Worm (Caenorhabditis elegans) whole organism, early embryonic: ENCODE results near the gene K08D8.9.

Experiments used
- B0310.2 ChIP-seq: sonication (generic microtip); optimal IDR thresholded peaks from 2 replicates; lab custom pipeline; 2016; ENCODE audit warnings: mild to moderate bottlenecking, missing genetic modification characterization, missing compliant biosample characterization
- F13C5.2 ChIP-seq: sonication (generic microtip); optimal IDR thresholded peaks from 2 replicates; lab custom pipeline; 2017; ENCODE audit warnings: mild to moderate bottlenecking, missing genetic modification characterization, inconsistent platforms, missing compliant biosample characterization
- aly-1 ChIP-seq: sonication (generic microtip); optimal IDR thresholded peaks from 2 replicates; lab custom pipeline; 2016; ENCODE audit warnings: missing genetic modification characterization, missing compliant biosample characterization
- ama-1 ChIP-seq: fragments of 150-350 bp; optimal IDR thresholded peaks from 2 replicates; lab custom pipeline; 2014
- ceh-13 ChIP-seq: fragments of 200-800 bp; sonication (Bioruptor generic); optimal IDR thresholded peaks from 2 replicates; lab custom pipeline; 2018; ENCODE audit warnings: mild to moderate bottlenecking, missing genetic modification characterization, missing compliant biosample characterization
- ceh-36 ChIP-seq: sonication (generic microtip); optimal IDR thresholded peaks from 2 replicates; lab custom pipeline; 2016; ENCODE audit warnings: missing genetic modification characterization, inconsistent platforms, missing compliant biosample characterization
- ets-7 ChIP-seq: sonication (generic microtip); optimal IDR thresholded peaks from 2 replicates; lab custom pipeline; 2016; ENCODE audit warnings: missing genotype, missing genetic modification characterization, missing compliant biosample characterization
- flt-1 ChIP-seq: fragments of 200-800 bp; sonication (Bioruptor generic); IDR thresholded peaks from 2 replicates; pipeline ENCODE4 v1.3.6; 2022; ENCODE audit warnings: missing genetic modification characterization, missing compliant biosample characterization
- hmbx-1 ChIP-seq: sonication (generic microtip); optimal IDR thresholded peaks from 2 replicates; lab custom pipeline; 2016; ENCODE audit warnings: mild to moderate bottlenecking, missing genetic modification characterization, missing compliant biosample characterization
- hmg-4 ChIP-seq: fragments of 200-800 bp; sonication (Bioruptor generic); optimal IDR thresholded peaks from 2 replicates; lab custom pipeline; 2018; ENCODE audit warnings: mild to moderate bottlenecking, missing genetic modification characterization, missing compliant biosample characterization
- hnd-1 ChIP-seq: sonication (generic microtip); optimal IDR thresholded peaks from 2 replicates; lab custom pipeline; 2016; ENCODE audit warnings: missing genetic modification characterization, missing compliant biosample characterization
- pes-1 ChIP-seq: fragments of 200-800 bp; sonication (Bioruptor generic); IDR thresholded peaks from 2 replicates; pipeline ENCODE4 v1.3.6; 2022; ENCODE audit warnings: missing genetic modification reagents, missing genetic modification characterization, missing compliant biosample characterization
- scrt-1 ChIP-seq: fragments of 200-800 bp; sonication (Bioruptor generic); IDR thresholded peaks from 2 replicates; pipeline ENCODE4 v1.3.6; 2022; ENCODE audit warnings: missing genetic modification characterization, missing compliant biosample characterization
- sea-1 ChIP-seq: fragments of 200-800 bp; sonication (Bioruptor generic); conservative IDR thresholded peaks from 2 replicates; pipeline ENCODE4 v1.3.6; 2022; ENCODE audit warnings: missing genetic modification characterization, missing compliant biosample characterization
- tbx-11 ChIP-seq: fragments of 200-800 bp; sonication (Bioruptor generic); IDR thresholded peaks from 2 replicates; pipeline ENCODE4 v1.3.6; 2022; ENCODE audit warnings: missing genetic modification characterization, missing compliant biosample characterization
- tbx-37 ChIP-seq: fragments of 200-800 bp; sonication (Bioruptor generic); conservative IDR thresholded peaks from 2 replicates; pipeline ENCODE4 v1.3.6; 2022; ENCODE audit warnings: missing genetic modification reagents, missing genetic modification characterization, missing compliant biosample characterization
- tra-4 ChIP-seq: sonication (generic microtip); optimal IDR thresholded peaks from 2 replicates; lab custom pipeline; 2017; ENCODE audit warnings: missing genetic modification characterization, missing compliant biosample characterization

The K08D8.9 gene

DNA sequence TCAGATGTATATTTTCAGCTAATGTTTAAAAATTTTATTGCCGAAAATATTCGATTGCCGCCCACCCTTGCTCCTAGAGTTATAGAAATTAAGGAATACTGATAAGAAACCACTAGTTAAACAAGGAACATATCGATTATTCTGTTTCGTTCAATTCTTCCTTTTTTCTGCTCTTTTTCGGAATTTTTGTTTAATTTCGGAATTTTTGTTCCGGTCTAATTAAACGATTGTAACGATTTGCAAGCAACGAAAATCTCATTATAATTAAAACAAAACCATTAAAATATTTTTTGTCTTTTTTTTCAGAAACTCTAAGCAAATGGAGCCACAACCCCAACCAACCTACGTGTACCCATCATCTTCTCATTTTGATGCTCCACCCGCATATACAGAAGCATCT is 7.3 kb upstream of the K08D8.9 start, which contains the start of gene K08D8.1:
K08D8.1 (plus strand) TSS at position 301 of the 400 bp plus-strand sequence.
- no peak for TF ChIP-seq aly-1 (tag; lab: Kevin White, UChicago)
- no peak for TF ChIP-seq hnd-1 (tag; lab: Kevin White, UChicago)
- no peak for TF ChIP-seq ama-1
- no peak for TF ChIP-seq ceh-36
- TF ChIP-seq hmbx-1 (tag; lab: Kevin White, UChicago), result no peak
- TF ChIP-seq ceh-13 (GFP tag; lab: Kevin White, UChicago), result no peak
- TF ChIP-seq sea-1 (GFP tag; lab: Robert Waterston, UW), result no peak
- no peak for TF ChIP-seq tra-4 (tag; lab: Kevin White, UChicago)
- TF ChIP-seq tbx-37 (GFP tag; lab: Robert Waterston, UW), result no peak
- no peak for TF ChIP-seq scrt-1 (GFP tag; lab: Robert Waterston, UW)
- no peak for TF ChIP-seq flt-1 (GFP tag; lab: Robert Waterston, UW)
- TF ChIP-seq B0310.2 (tag; lab: Kevin White, UChicago), result no peak
- TF ChIP-seq pes-1, result no peak
- TF ChIP-seq tbx-11 (GFP tag; lab: Robert Waterston, UW), result no peak
- TF ChIP-seq hmg-4 (GFP tag; lab: Kevin White, UChicago), result no peak
- TF ChIP-seq ets-7, result no peak
- TF ChIP-seq F13C5.2 (tag; lab: Kevin White, UChicago), result no peak

DNA sequence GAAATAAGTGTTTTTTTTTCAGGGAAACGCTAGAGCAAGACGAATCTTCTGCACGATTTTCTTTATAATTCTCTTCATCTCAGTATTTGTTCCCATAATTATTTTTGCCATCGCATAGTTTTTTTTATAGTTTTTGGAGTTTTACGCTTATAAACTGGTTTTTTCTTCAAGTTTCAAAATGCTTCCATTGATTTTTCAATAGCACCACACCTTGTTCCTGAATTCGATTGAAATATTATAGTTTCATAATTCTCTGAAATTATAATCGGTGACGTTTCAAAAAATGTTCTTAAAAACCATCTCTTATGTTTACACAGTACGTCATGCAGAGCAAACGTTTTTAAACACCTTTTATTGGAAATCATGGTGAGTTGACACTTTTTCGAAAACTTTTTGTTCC is 6.3 kb upstream of the K08D8.9 start, which contains the start of gene K08D8.12:
K08D8.12 (plus strand) TSS at position 301 of the 400 bp plus-strand sequence.
- TF ChIP-seq ceh-13 (GFP tag; lab: Kevin White, UChicago) (no peak), aly-1 (tag; lab: Kevin White, UChicago) (no peak), tra-4 (tag; lab: Kevin White, UChicago) (no peak), hnd-1 (tag; lab: Kevin White, UChicago) (no peak), sea-1 (GFP tag; lab: Robert Waterston, UW) (no peak), ets-7 (no peak), ama-1 (no peak), scrt-1 (GFP tag; lab: Robert Waterston, UW) (no peak), F13C5.2 (tag; lab: Kevin White, UChicago) (no peak)

DNA sequence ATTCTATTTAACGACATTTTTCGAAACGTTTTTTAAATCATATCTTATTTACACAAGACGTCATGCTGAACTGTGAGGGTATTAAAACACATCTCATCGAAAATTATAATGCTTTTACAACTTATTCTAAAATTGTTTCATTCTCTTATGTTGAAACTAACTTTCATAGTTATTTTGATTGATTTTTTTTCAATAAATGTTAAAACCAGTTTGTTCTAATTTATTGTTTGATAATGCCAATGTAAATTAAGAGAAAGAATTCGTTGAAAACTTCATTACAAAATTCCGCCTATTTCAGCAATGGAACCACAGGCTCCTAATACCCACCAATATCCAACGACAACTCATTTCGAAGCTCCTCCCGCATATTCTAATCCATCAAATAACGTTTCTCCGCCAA is 4.5 kb upstream of the K08D8.9 start, which contains the start of gene K08D8.11:
K08D8.11 (plus strand) TSS at position 301 of the 400 bp plus-strand sequence.
- TF ChIP-seq hnd-1 (tag; lab: Kevin White, UChicago), result no peak
- no peak for TF ChIP-seq ceh-13 (GFP tag; lab: Kevin White, UChicago)
- TF ChIP-seq tbx-11 (GFP tag; lab: Robert Waterston, UW), result no peak
- no peak for TF ChIP-seq aly-1 (tag; lab: Kevin White, UChicago)
- no peak for TF ChIP-seq hmg-4 (GFP tag; lab: Kevin White, UChicago)
- TF ChIP-seq ets-7, result no peak
- TF ChIP-seq B0310.2 (tag; lab: Kevin White, UChicago), result no peak
- TF ChIP-seq hmbx-1 (tag; lab: Kevin White, UChicago), result no peak
- no peak for TF ChIP-seq ama-1

DNA sequence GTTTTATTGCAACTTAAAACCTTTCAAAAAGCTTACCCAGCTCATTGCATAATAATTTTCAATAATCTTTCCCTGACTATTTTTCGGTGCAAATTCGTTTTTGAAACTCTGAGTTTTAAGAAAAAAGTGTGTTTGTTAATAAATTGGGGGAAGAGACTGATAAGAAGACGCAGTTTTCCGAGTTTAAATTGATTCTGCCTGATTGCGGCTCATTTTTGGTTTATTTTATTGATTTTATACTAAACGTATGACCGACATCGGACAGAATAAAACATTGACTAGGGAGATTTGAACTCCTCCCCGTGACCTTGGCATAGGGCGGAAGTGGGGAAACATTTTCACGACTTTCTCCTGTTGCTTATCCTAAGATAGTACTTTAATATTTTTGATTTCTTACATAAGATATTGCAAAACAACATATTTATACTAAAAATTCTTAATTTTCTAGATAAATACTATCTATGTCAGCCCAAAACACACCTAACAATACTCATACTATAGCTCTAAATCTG is 3.1 kb upstream of the K08D8.9 start, which contains the start of gene K08D8.7:
K08D8.7 (plus strand) TSS at position 462 of the 512 bp plus-strand sequence.
- TF ChIP-seq ets-7 (no peak), scrt-1 (GFP tag; lab: Robert Waterston, UW) (no peak), hmg-4 (GFP tag; lab: Kevin White, UChicago) (no peak), tbx-11 (GFP tag; lab: Robert Waterston, UW) (no peak)

DNA sequence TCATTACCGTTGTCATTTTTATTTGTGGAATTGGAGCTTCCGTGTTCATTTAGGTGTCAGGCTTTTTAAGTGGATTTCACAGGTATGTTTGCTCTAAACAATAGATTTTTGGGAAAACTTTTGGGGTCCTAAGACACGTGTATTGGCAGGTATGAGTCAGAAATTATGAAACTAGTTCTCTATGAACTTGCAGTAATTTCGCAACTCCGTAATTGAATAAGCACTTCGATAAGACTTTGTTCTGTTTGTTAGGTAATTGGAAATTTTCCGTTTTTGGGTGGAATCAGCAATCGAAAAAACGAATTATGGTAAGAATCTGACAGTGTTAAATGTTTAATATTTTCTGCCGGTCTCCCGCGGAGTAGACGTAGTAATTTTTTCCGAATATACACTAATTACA is 2.3 kb upstream of the K08D8.9 start:
- TF ChIP-seq B0310.2 (tag; lab: Kevin White, UChicago) (no peak), ceh-36 (no peak), aly-1 (tag; lab: Kevin White, UChicago) (no peak), hmg-4 (GFP tag; lab: Kevin White, UChicago) (no peak), flt-1 (GFP tag; lab: Robert Waterston, UW) (no peak), hnd-1 (tag; lab: Kevin White, UChicago) (no peak), ama-1 (no peak), pes-1 (no peak), ceh-13 (GFP tag; lab: Kevin White, UChicago) (no peak), hmbx-1 (tag; lab: Kevin White, UChicago) (no peak), sea-1 (GFP tag; lab: Robert Waterston, UW) (no peak), ets-7 (no peak), tbx-37 (GFP tag; lab: Robert Waterston, UW) (no peak)

DNA sequence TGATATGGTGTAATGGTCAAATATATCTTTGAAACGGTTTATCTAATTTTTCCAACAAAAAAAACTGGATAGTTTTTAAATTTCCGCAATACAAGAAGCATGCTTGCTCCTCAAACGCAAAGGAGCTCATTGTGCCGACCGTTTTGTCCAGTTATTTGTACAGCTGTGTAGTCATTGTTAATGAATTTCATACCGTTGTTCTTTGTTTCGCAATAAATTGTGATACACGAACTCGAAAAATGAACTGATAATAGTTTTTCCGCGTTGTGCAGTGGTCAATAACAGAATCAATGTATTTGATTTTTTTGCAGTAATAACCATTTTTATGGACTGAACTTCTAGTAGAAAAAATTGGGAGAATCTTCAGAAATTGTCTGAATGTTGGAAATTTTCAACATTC is 669 bp upstream of the K08D8.9 start:
- TF ChIP-seq ceh-36 (no peak), tbx-37 (GFP tag; lab: Robert Waterston, UW) (no peak), tbx-11 (GFP tag; lab: Robert Waterston, UW) (no peak), scrt-1 (GFP tag; lab: Robert Waterston, UW) (no peak), F13C5.2 (tag; lab: Kevin White, UChicago) (no peak), ceh-13 (GFP tag; lab: Kevin White, UChicago) (no peak), ama-1 (no peak), hnd-1 (tag; lab: Kevin White, UChicago) (no peak), hmbx-1 (tag; lab: Kevin White, UChicago) (no peak), flt-1 (GFP tag; lab: Robert Waterston, UW) (no peak), aly-1 (tag; lab: Kevin White, UChicago) (no peak), B0310.2 (tag; lab: Kevin White, UChicago) (no peak), ets-7 (no peak), hmg-4 (GFP tag; lab: Kevin White, UChicago) (no peak), sea-1 (GFP tag; lab: Robert Waterston, UW) (no peak), tra-4 (tag; lab: Kevin White, UChicago) (no peak), pes-1 (no peak)

DNA sequence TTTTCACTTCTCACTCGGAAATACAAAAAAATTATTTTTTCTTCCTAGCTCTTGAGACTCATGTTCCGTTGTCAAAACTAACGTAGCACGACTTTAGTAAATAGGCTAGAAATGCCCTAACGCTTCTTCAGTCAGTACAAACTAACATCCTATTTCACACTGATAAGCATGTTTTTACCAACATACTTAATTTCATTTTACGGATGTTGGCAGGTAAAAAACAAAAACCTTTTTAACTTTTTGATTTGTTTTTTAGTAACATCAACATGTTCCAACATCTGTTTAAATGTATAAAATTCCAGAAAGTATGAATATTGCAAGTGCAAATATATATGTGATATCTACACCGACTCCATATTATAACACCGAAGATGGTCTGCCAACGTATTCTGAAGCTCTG is 775 bp downstream of the K08D8.9 start, which contains the start of gene K08D8.10:
K08D8.10 (plus strand) TSS at position 301 of the 400 bp plus-strand sequence.
- TF ChIP-seq hmbx-1 (tag; lab: Kevin White, UChicago) (no peak), B0310.2 (tag; lab: Kevin White, UChicago) (no peak), F13C5.2 (tag; lab: Kevin White, UChicago) (no peak), tra-4 (tag; lab: Kevin White, UChicago) (no peak), aly-1 (tag; lab: Kevin White, UChicago) (no peak), tbx-11 (GFP tag; lab: Robert Waterston, UW) (no peak), ceh-13 (GFP tag; lab: Kevin White, UChicago) (no peak), ets-7 (no peak), sea-1 (GFP tag; lab: Robert Waterston, UW) (no peak), hnd-1 (tag; lab: Kevin White, UChicago) (no peak), hmg-4 (GFP tag; lab: Kevin White, UChicago) (no peak), scrt-1 (GFP tag; lab: Robert Waterston, UW) (no peak), ama-1 (no peak), pes-1 (no peak), tbx-37 (GFP tag; lab: Robert Waterston, UW) (no peak), flt-1 (GFP tag; lab: Robert Waterston, UW) (no peak), ceh-36 (no peak)
